Fruit fly (Drosophila melanogaster) whole organism, embryonic: Measurements from ENCODE around the gene RpS15Aa.

ENCODE experiments used
- ATbp ChIP-seq: fragments of 200-800 bp; sonication (Bioruptor generic); optimal IDR thresholded peaks from 2 replicates; lab custom pipeline; 2017; ENCODE audit warnings: missing biosample characterization, mild to moderate bottlenecking, missing genetic modification characterization, missing genetic modification reagents
- Asciz ChIP-seq: fragments of 200-800 bp; sonication (Bioruptor generic); optimal IDR thresholded peaks from 2 replicates; lab custom pipeline; 2017; ENCODE audit warnings: missing biosample characterization, mild to moderate bottlenecking, missing genetic modification characterization, missing genetic modification reagents
- Blimp-1 ChIP-seq: fragments of 200-800 bp; sonication (Bioruptor generic); optimal IDR thresholded peaks from 3 replicates; lab custom pipeline; 2018; ENCODE audit warnings: missing biosample characterization, missing genetic modification characterization, mild to moderate bottlenecking, moderate library complexity, missing genetic modification reagents
- Bteb2 ChIP-seq: fragments of 200-800 bp; sonication (Bioruptor generic); optimal IDR thresholded peaks from 2 replicates; lab custom pipeline; 2016; ENCODE audit warnings: missing biosample characterization, missing genetic modification characterization
- CG10543 ChIP-seq: fragments of 200-800 bp; sonication (Bioruptor generic); optimal IDR thresholded peaks from 3 replicates; lab custom pipeline; 2017; ENCODE audit warnings: missing biosample characterization, mild to moderate bottlenecking, missing genetic modification characterization, moderate library complexity
- CG11093 ChIP-seq: fragments of 200-800 bp; sonication (Bioruptor generic); IDR thresholded peaks from 3 replicates; pipeline ENCODE4 v1.3.6; 2022; ENCODE audit warnings: missing biosample characterization, missing genetic modification characterization
- CG11695 ChIP-seq: fragments of 200-800 bp; sonication (Bioruptor generic); IDR thresholded peaks from 3 replicates; pipeline ENCODE4 v1.3.6; 2022; ENCODE audit warnings: missing biosample characterization, missing genetic modification characterization
- CG12071 ChIP-seq: fragments of 200-800 bp; sonication (Bioruptor generic); optimal IDR thresholded peaks from 3 replicates; lab custom pipeline; 2018; ENCODE audit warnings: missing biosample characterization, mild to moderate bottlenecking, missing genetic modification characterization
- CG13424 ChIP-seq: fragments of 200-800 bp; sonication (Bioruptor generic); optimal IDR thresholded peaks from 2 replicates; lab custom pipeline; 2019; ENCODE audit warnings: missing biosample characterization, mild to moderate bottlenecking, missing genetic modification characterization, moderate library complexity
- CG17359 ChIP-seq: fragments of 200-800 bp; sonication (Bioruptor generic); optimal IDR thresholded peaks from 3 replicates; lab custom pipeline; 2018; ENCODE audit warnings: missing biosample characterization, mild to moderate bottlenecking, missing genetic modification characterization, moderate library complexity
- CG17612 ChIP-seq: fragments of 200-800 bp; sonication (Bioruptor generic); IDR thresholded peaks from 2 replicates; pipeline ENCODE4 v1.3.6; 2022; ENCODE audit warnings: missing biosample characterization, missing genetic modification characterization
- CG2120 ChIP-seq: fragments of 200-800 bp; sonication (Bioruptor generic); optimal IDR thresholded peaks from 3 replicates; lab custom pipeline; 2016; ENCODE audit warnings: missing biosample characterization, missing genetic modification characterization
- CG30431 ChIP-seq: fragments of 200-800 bp; sonication (Bioruptor generic); optimal IDR thresholded peaks from 2 replicates; lab custom pipeline; 2017; ENCODE audit warnings: missing biosample characterization, missing genetic modification characterization
- CG31365 ChIP-seq: fragments of 200-800 bp; sonication (Bioruptor generic); optimal IDR thresholded peaks from 2 replicates; lab custom pipeline; 2018; ENCODE audit warnings: missing biosample characterization, mild to moderate bottlenecking, missing genetic modification characterization
- CG32772 ChIP-seq: fragments of 200-800 bp; sonication (Bioruptor generic); IDR thresholded peaks from 2 replicates; pipeline ENCODE4 v1.3.6; 2022; ENCODE audit warnings: missing biosample characterization, missing genetic modification characterization
- CG3281 ChIP-seq: fragments of 200-800 bp; sonication (Bioruptor generic); optimal IDR thresholded peaks from 3 replicates; lab custom pipeline; 2017; ENCODE audit warnings: missing biosample characterization, mild to moderate bottlenecking, missing genetic modification characterization
- CG33213 ChIP-seq: fragments of 200-800 bp; sonication (Bioruptor generic); optimal IDR thresholded peaks from 3 replicates; lab custom pipeline; 2016; ENCODE audit warnings: missing biosample characterization, missing genetic modification characterization
- CG3995 ChIP-seq: fragments of 200-800 bp; sonication (Bioruptor generic); optimal IDR thresholded peaks from 3 replicates; lab custom pipeline; 2016; ENCODE audit warnings: missing biosample characterization, missing genetic modification characterization
- CG6272 ChIP-seq: fragments of 200-800 bp; sonication (Bioruptor generic); IDR thresholded peaks from 2 replicates; pipeline ENCODE4 v1.3.6; 2022; ENCODE audit warnings: missing biosample characterization, missing genetic modification characterization
- CG6813 ChIP-seq: fragments of 200-800 bp; sonication (Bioruptor generic); optimal IDR thresholded peaks from 2 replicates; lab custom pipeline; 2017; ENCODE audit warnings: missing biosample characterization, missing genetic modification characterization, mild to moderate bottlenecking, moderate library complexity, missing genetic modification reagents
- CG8388 ChIP-seq: fragments of 200-800 bp; sonication (Bioruptor generic); optimal IDR thresholded peaks from 2 replicates; lab custom pipeline; 2019; ENCODE audit warnings: missing biosample characterization, mild to moderate bottlenecking, missing genetic modification characterization, moderate library complexity
- CG8478 ChIP-seq: fragments of >200 bp; optimal IDR thresholded peaks from 2 replicates; lab custom pipeline; 2018
- CG8944 ChIP-seq: fragments of 200-800 bp; sonication (Bioruptor generic); optimal IDR thresholded peaks from 3 replicates; lab custom pipeline; 2016; ENCODE audit warnings: missing biosample characterization, missing genetic modification characterization
- CG9215 ChIP-seq: fragments of 200-800 bp; sonication (Bioruptor generic); IDR thresholded peaks from 2 replicates; pipeline ENCODE4 v1.3.6; 2022; ENCODE audit warnings: missing biosample characterization, missing genetic modification characterization
- CHES-1-like ChIP-seq: fragments of 200-800 bp; sonication (Bioruptor generic); optimal IDR thresholded peaks from 2 replicates; lab custom pipeline; 2016; ENCODE audit warnings: missing biosample characterization, missing genetic modification characterization
- CkIIα-i1 ChIP-seq: fragments of 200-800 bp; sonication (Bioruptor generic); IDR thresholded peaks from 2 replicates; pipeline ENCODE4 v1.3.6; 2022; ENCODE audit warnings: missing biosample characterization, missing genetic modification characterization
- Dll ChIP-seq: fragments of 200-800 bp; sonication (Bioruptor generic); IDR thresholded peaks from 4 replicates; pipeline ENCODE4 v1.3.6; 2022; ENCODE audit warnings: missing biosample characterization, missing genetic modification characterization; ENCODE audit not compliant: partially characterized antibody
- Dref ChIP-seq: fragments of 200-800 bp; sonication (Bioruptor generic); IDR thresholded peaks from 2 replicates; pipeline ENCODE4 v1.3.6; 2022; ENCODE audit warnings: missing biosample characterization, missing genetic modification characterization
- Fer1 ChIP-seq: fragments of 200-800 bp; sonication (Bioruptor generic); optimal IDR thresholded peaks from 2 replicates; lab custom pipeline; 2017; ENCODE audit warnings: missing biosample characterization, mild to moderate bottlenecking, missing genetic modification characterization
- HHEX ChIP-seq: fragments of 200-800 bp; sonication (Bioruptor generic); optimal IDR thresholded peaks from 3 replicates; lab custom pipeline; 2017; ENCODE audit warnings: missing biosample characterization, mild to moderate bottlenecking, missing genetic modification characterization, missing genetic modification reagents
- Hr3 ChIP-seq: fragments of 200-800 bp; sonication (Bioruptor generic); optimal IDR thresholded peaks from 3 replicates; lab custom pipeline; 2016; ENCODE audit warnings: missing biosample characterization, missing genetic modification characterization
- Meics ChIP-seq: fragments of 200-800 bp; sonication (Bioruptor generic); optimal IDR thresholded peaks from 2 replicates; lab custom pipeline; 2017; ENCODE audit warnings: missing biosample characterization, mild to moderate bottlenecking, missing genetic modification characterization
- NK7.1 ChIP-seq: fragments of 200-800 bp; sonication (Bioruptor generic); optimal IDR thresholded peaks from 3 replicates; lab custom pipeline; 2016; ENCODE audit warnings: missing biosample characterization, missing genetic modification characterization
- Oaz ChIP-seq: fragments of 200-800 bp; sonication (Bioruptor generic); IDR thresholded peaks from 2 replicates; pipeline ENCODE4 v1.3.6; 2022; ENCODE audit warnings: missing biosample characterization, missing genetic modification characterization
- Optix ChIP-seq: fragments of 200-800 bp; sonication (Bioruptor generic); IDR thresholded peaks from 3 replicates; pipeline ENCODE4 v1.3.6; 2022; ENCODE audit warnings: missing biosample characterization, missing genetic modification characterization
- Sry-β ChIP-seq: fragments of 200-800 bp; sonication (Bioruptor generic); optimal IDR thresholded peaks from 2 replicates; lab custom pipeline; 2018; ENCODE audit warnings: missing biosample characterization, mild to moderate bottlenecking, missing genetic modification characterization, moderate library complexity
- TFAM ChIP-seq: fragments of 200-800 bp; sonication (Bioruptor generic); optimal IDR thresholded peaks from 2 replicates; lab custom pipeline; 2017; ENCODE audit warnings: missing biosample characterization, missing genetic modification characterization, inconsistent platforms
- amos ChIP-seq: fragments of 200-800 bp; sonication (Bioruptor generic); IDR thresholded peaks from 2 replicates; pipeline ENCODE4 v1.3.6; 2022; ENCODE audit warnings: missing biosample characterization, missing genetic modification characterization; ENCODE audit not compliant: partially characterized antibody
- btn ChIP-seq: fragments of 200-800 bp; sonication (Bioruptor generic); optimal IDR thresholded peaks from 2 replicates; lab custom pipeline; 2016; ENCODE audit warnings: missing biosample characterization, missing genetic modification characterization
- dan ChIP-seq: fragments of 200-800 bp; sonication (Bioruptor generic); IDR thresholded peaks from 2 replicates; pipeline ENCODE4 v1.3.6; 2022; ENCODE audit warnings: missing biosample characterization, missing genetic modification characterization
- fd96Cb ChIP-seq: fragments of 200-800 bp; sonication (Bioruptor generic); optimal IDR thresholded peaks from 2 replicates; lab custom pipeline; 2018; ENCODE audit warnings: missing biosample characterization, mild to moderate bottlenecking, missing genetic modification characterization, moderate library complexity
- hb ChIP-seq: fragments of 200-800 bp; sonication (Bioruptor generic); IDR thresholded peaks from 3 replicates; pipeline ENCODE4 v1.3.6; 2022; ENCODE audit warnings: missing biosample characterization, missing genetic modification characterization; ENCODE audit not compliant: partially characterized antibody
- hth ChIP-seq: fragments of >200 bp; optimal IDR thresholded peaks from 2 replicates; lab custom pipeline; 2017; ENCODE audit warnings: inconsistent platforms
- insv ChIP-seq, 2 experiments: fragments of 200-800 bp; sonication (Bioruptor generic); optimal IDR thresholded peaks; 3 replicates each; lab custom pipeline; 2016 to 2018; ENCODE audit warnings: missing biosample characterization in 2 of 2, missing genetic modification characterization in 2 of 2
- nerfin-1 ChIP-seq: fragments of 200-800 bp; sonication (Bioruptor generic); optimal IDR thresholded peaks from 3 replicates; lab custom pipeline; 2019; ENCODE audit warnings: missing biosample characterization, mild to moderate bottlenecking, missing genetic modification characterization, moderate library complexity
- scrt ChIP-seq: fragments of 200-800 bp; sonication (Bioruptor generic); optimal IDR thresholded peaks from 2 replicates; lab custom pipeline; 2018; ENCODE audit warnings: missing biosample characterization, mild to moderate bottlenecking, missing genetic modification characterization, moderate library complexity
- sob ChIP-seq: fragments of 200-800 bp; sonication (Bioruptor generic); IDR thresholded peaks from 2 replicates; pipeline ENCODE4 v1.3.6; 2022; ENCODE audit warnings: missing biosample characterization, missing genetic modification characterization
- ssp ChIP-seq: fragments of 200-800 bp; sonication (Bioruptor generic); IDR thresholded peaks from 2 replicates; pipeline ENCODE4 v1.3.6; 2022; ENCODE audit warnings: missing biosample characterization, missing genetic modification characterization
- tgo ChIP-seq: fragments of 200-800 bp; sonication (Bioruptor generic); IDR thresholded peaks from 3 replicates; pipeline ENCODE4 v1.3.6; 2022; ENCODE audit warnings: missing biosample characterization, missing genetic modification characterization
- wdn ChIP-seq: fragments of 200-800 bp; sonication (Bioruptor generic); IDR thresholded peaks from 2 replicates; pipeline ENCODE4 v1.3.6; 2022; ENCODE audit warnings: missing biosample characterization, missing genetic modification characterization
- zfh1 ChIP-seq: fragments of 200-800 bp; sonication (Bioruptor generic); IDR thresholded peaks from 3 replicates; pipeline ENCODE4 v1.3.6; 2022; ENCODE audit warnings: missing biosample characterization, missing genetic modification characterization

Gene RpS15Aa

dm6 chrX:13383770-13384169 is 46.3 kb upstream of the RpS15Aa start (continued):
- TF ChIP-seq ATbp (GFP tag; lab: Kevin White, UChicago) = peak; percentile 29
- peak; percentile 20 for TF ChIP-seq Blimp-1
- no peak for TF ChIP-seq Dll (GFP tag; lab: Robert Waterston, UW)
- TF ChIP-seq CG31365 (tag; lab: Kevin White, UChicago) = no peak
- TF ChIP-seq Asciz (GFP tag; lab: Kevin White, UChicago) = peak; percentile 5
- peak; percentile 38 for TF ChIP-seq Fer1 (GFP tag; lab: Kevin White, UChicago)
- no peak for TF ChIP-seq CG11093 (GFP tag; lab: Robert Waterston, UW)
- peak; percentile 59 for TF ChIP-seq CG11695 (GFP tag; lab: Robert Waterston, UW)
- no peak for TF ChIP-seq CG6272 (GFP tag; lab: Robert Waterston, UW)
- peak; percentile 41 for TF ChIP-seq CG3281 (GFP tag; lab: Kevin White, UChicago)
- peak; percentile 42; the same call in 1 of the 2 replicates for TF ChIP-seq wdn
- no peak for TF ChIP-seq hb (GFP tag; lab: Robert Waterston, UW)
- no peak for TF ChIP-seq NK7.1
- TF ChIP-seq Bteb2 (GFP tag; lab: Kevin White, UChicago) = peak; percentile 29
- no peak for TF ChIP-seq dan (GFP tag; lab: Robert Waterston, UW)
- peak; percentile 78 for TF ChIP-seq CG2120 (GFP tag; lab: Kevin White, UChicago)
- TF ChIP-seq nerfin-1 (tag; lab: Kevin White, UChicago) = peak; percentile 19
- TF ChIP-seq Meics (GFP tag; lab: Kevin White, UChicago) = peak; percentile 65
- peak; percentile 56 for TF ChIP-seq CHES-1-like (GFP tag; lab: Kevin White, UChicago)
- peak; percentile 40 for TF ChIP-seq HHEX
- peak; percentile 67 for TF ChIP-seq sob (GFP tag; lab: Robert Waterston, UW)
- no peak for TF ChIP-seq CG8478
- TF ChIP-seq CG9215 (GFP tag; lab: Robert Waterston, UW) = no peak
- no peak for TF ChIP-seq hth (lab: Kevin White, UChicago)
- no peak for TF ChIP-seq Oaz (GFP tag; lab: Robert Waterston, UW)
- TF ChIP-seq ssp (GFP tag; lab: Robert Waterston, UW) = no peak
- TF ChIP-seq CG13424 (tag; lab: Kevin White, UChicago) = peak; percentile 19
- peak; percentile 33 for TF ChIP-seq CG8944
- TF ChIP-seq scrt = no peak
- TF ChIP-seq insv (GFP tag; optimal IDR thresholded peaks at IDR 0.05; lab: Kevin White, UChicago) = no peak
- TF ChIP-seq TFAM = no peak
- no peak for TF ChIP-seq CG30431
- peak; percentile 56; the same call in 1 of the 3 replicates for TF ChIP-seq zfh1 (GFP tag; lab: Robert Waterston, UW)
- TF ChIP-seq CG17359 = no peak
- 0 out of 3 replicates have a peak, but pooled peaks have one; percentile 45 for TF ChIP-seq Optix
- no peak for TF ChIP-seq tgo
- peak; percentile 21 for TF ChIP-seq CG6813 (GFP tag; lab: Kevin White, UChicago)
- no peak for TF ChIP-seq Sry-β
- TF ChIP-seq CG33213 (GFP tag; lab: Kevin White, UChicago) = peak; percentile 33
- peak; percentile 35 for TF ChIP-seq CG12071
- peak; percentile 0 for TF ChIP-seq CG8388 (GFP tag; lab: Kevin White, UChicago)
- TF ChIP-seq Hr3 (GFP tag; lab: Kevin White, UChicago) = peak; percentile 27
- no peak for TF ChIP-seq CG3995
- TF ChIP-seq amos (GFP tag; lab: Robert Waterston, UW) = peak; percentile 49; the same call in 1 of the 2 replicates
- peak; percentile 37; the same call in 1 of the 2 replicates for TF ChIP-seq Dref
- no peak for TF ChIP-seq CkIIα-i1 (GFP tag; lab: Robert Waterston, UW)
- TF ChIP-seq btn (GFP tag; lab: Kevin White, UChicago) = no peak
- TF ChIP-seq fd96Cb (tag; lab: Kevin White, UChicago) = no peak
- TF ChIP-seq CG10543 (GFP tag; lab: Kevin White, UChicago) = peak; percentile 44
- TF ChIP-seq CG32772 (GFP tag; lab: Robert Waterston, UW) = peak; percentile 38; the same call in 1 of the 2 replicates
- no peak for TF ChIP-seq CG17612 (GFP tag; lab: Robert Waterston, UW)
